Fruit fly (Drosophila melanogaster): ENCODE results near the gene lqf.

lqf gene

dm6 chr3L:7529081-7530021 is 771 bp downstream of the lqf start:
- TF ChIP-seq CG34367 (tag; optimal IDR thresholded peaks at IDR 0.05), result no peak
- TF ChIP-seq CG9948 (tag; optimal IDR thresholded peaks at IDR 0.05), result no peak
- TF ChIP-seq CG14655 (GFP tag; optimal IDR thresholded peaks at IDR 0.05), result no peak
- TF ChIP-seq Pif1B (GFP tag; optimal IDR thresholded peaks at IDR 0.05), result no peak
- TF ChIP-seq CG4496 (GFP tag; IDR thresholded peaks at IDR 0.05), result peak; percentile 42; the same call in 2 of the 3 replicates
- no peak for TF ChIP-seq CG8301 (tag; optimal IDR thresholded peaks at IDR 0.05)
- no peak for TF ChIP-seq rn (GFP tag; IDR thresholded peaks at IDR 0.05)
- peak; percentile 2 for TF ChIP-seq Pif1A (GFP tag; optimal IDR thresholded peaks at IDR 0.05)
- TF ChIP-seq CG13204 (GFP tag; optimal IDR thresholded peaks at IDR 0.05), result no peak
- peak; percentile 56; the same call in 2 of the 3 replicates for TF ChIP-seq fd96Ca (GFP tag; IDR thresholded peaks at IDR 0.05)
- no peak for TF ChIP-seq D1 (tag; optimal IDR thresholded peaks at IDR 0.05)
- TF ChIP-seq CG12605 (GFP tag; IDR thresholded peaks at IDR 0.05), result no peak
- peak; percentile 20; the same call in 1 of the 2 replicates for TF ChIP-seq Ets98B (GFP tag; IDR thresholded peaks at IDR 0.05)
- peak; percentile 17 for TF ChIP-seq Snoo (tag; optimal IDR thresholded peaks at IDR 0.05)
- TF ChIP-seq CG8159 (tag; optimal IDR thresholded peaks at IDR 0.05), result no peak
- TF ChIP-seq CG32121 (GFP tag; IDR thresholded peaks at IDR 0.05), result 0 out of 2 replicates have a peak, but pooled peaks have one; percentile 35
- TF ChIP-seq CG17806 (tag; optimal IDR thresholded peaks at IDR 0.05), result peak; percentile 13
- no peak for TF ChIP-seq CG10348 (GFP tag; IDR thresholded peaks at IDR 0.05)
- TF ChIP-seq gl (tag; optimal IDR thresholded peaks at IDR 0.05), result no peak
- peak; percentile 17 for TF ChIP-seq EcR (GFP tag; optimal IDR thresholded peaks at IDR 0.05)
- peak; percentile 4 for TF ChIP-seq CG15710 (tag; optimal IDR thresholded peaks at IDR 0.05)

dm6 chr3L:7530461-7531338 is 2.1 kb downstream of the lqf start:
- TF ChIP-seq EcR (GFP tag; optimal IDR thresholded peaks at IDR 0.05), result peak; percentile 87
- TF ChIP-seq CG32121 (GFP tag; IDR thresholded peaks at IDR 0.05), result 0 out of 2 replicates have a peak, but pooled peaks have one; percentile 14
- no peak for TF ChIP-seq Pif1A (GFP tag; optimal IDR thresholded peaks at IDR 0.05)
- TF ChIP-seq Ets98B (GFP tag; IDR thresholded peaks at IDR 0.05), result no peak

- TF ChIP-seq Snoo (tag; optimal IDR thresholded peaks at IDR 0.05) (no peak), Pif1B (GFP tag; optimal IDR thresholded peaks at IDR 0.05) (no peak), CG34367 (tag; optimal IDR thresholded peaks at IDR 0.05) (no peak), gl (tag; optimal IDR thresholded peaks at IDR 0.05) (no peak), Pif1A (GFP tag; optimal IDR thresholded peaks at IDR 0.05) (no peak)
Observed at dm6 chr3L:7539736-7540135, 11.2 kb downstream of the lqf start, which contains the start of gene CG16998. Gene CG16998, minus strand, starts transcription at chr3L:7539836.

- no peak for TF ChIP-seq CG13204 (GFP tag; optimal IDR thresholded peaks at IDR 0.05)
Observed at dm6 chr3L:7541068-7541467, 12.5 kb downstream of the lqf start, which contains the start of gene CG32374. Gene CG32374, minus strand, starts transcription at chr3L:7541168.

- no peak for TF ChIP-seq CG17806 (tag; optimal IDR thresholded peaks at IDR 0.05)
- TF ChIP-seq CG32121 (GFP tag; IDR thresholded peaks at IDR 0.05), result no peak
- no peak for TF ChIP-seq Ets98B (GFP tag; IDR thresholded peaks at IDR 0.05)
- TF ChIP-seq CG14655 (GFP tag; optimal IDR thresholded peaks at IDR 0.05), result no peak
- TF ChIP-seq CG34367 (tag; optimal IDR thresholded peaks at IDR 0.05), result no peak
- no peak for TF ChIP-seq CG10348 (GFP tag; IDR thresholded peaks at IDR 0.05)
- TF ChIP-seq CG4496 (GFP tag; IDR thresholded peaks at IDR 0.05), result no peak
- TF ChIP-seq D1 (tag; optimal IDR thresholded peaks at IDR 0.05), result no peak
- TF ChIP-seq Pif1B (GFP tag; optimal IDR thresholded peaks at IDR 0.05), result no peak
- TF ChIP-seq fd96Ca (GFP tag; IDR thresholded peaks at IDR 0.05), result no peak
Observed at dm6 chr3L:7542357-7542756, 13.8 kb downstream of the lqf start, which contains the start of gene CG32376. Gene CG32376, minus strand, starts transcription at chr3L:7542457.

dm6 chr3L:7544639-7545183 is 16.1 kb downstream of the lqf start:
- TF ChIP-seq CG32121 (GFP tag; IDR thresholded peaks at IDR 0.05) (0 out of 2 replicates have a peak, but pooled peaks have one; percentile 11), CG8301 (tag; optimal IDR thresholded peaks at IDR 0.05) (no peak), Ets98B (GFP tag; IDR thresholded peaks at IDR 0.05) (no peak), Snoo (tag; optimal IDR thresholded peaks at IDR 0.05) (no peak)

Measured in whole organism, pupa.